Worm (Caenorhabditis elegans): Measurements from ENCODE around the gene T06D4.2.

The T06D4.2 gene

DNA sequence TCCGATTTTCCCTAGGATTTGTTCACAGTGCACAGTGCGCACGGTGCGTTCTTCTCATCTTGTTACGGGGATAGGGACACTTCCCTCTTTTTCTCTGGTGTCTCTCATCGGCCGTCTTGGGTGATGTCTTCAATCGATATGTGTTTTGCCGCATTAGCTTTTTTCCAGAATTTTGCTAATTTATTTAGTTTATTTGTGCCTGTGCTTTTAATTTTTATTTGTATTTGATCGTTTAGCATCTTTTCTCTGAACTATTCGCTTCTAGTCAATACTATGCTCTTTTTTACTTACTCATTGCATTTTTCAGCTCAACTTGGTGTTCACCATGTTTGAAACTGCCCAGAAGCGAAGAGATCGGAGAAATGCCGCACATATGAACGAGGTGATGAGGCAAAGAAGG lies 45.5 kb downstream of the T06D4.2 start, which contains the start of gene F14D2.5:
TSS of gene F14D2.5 (plus strand) at position 301 of the 400 bp plus-strand sequence.
- TF ChIP-seq unc-62 (GFP tag; optimal IDR thresholded peaks at IDR 0.05) = no peak

DNA sequence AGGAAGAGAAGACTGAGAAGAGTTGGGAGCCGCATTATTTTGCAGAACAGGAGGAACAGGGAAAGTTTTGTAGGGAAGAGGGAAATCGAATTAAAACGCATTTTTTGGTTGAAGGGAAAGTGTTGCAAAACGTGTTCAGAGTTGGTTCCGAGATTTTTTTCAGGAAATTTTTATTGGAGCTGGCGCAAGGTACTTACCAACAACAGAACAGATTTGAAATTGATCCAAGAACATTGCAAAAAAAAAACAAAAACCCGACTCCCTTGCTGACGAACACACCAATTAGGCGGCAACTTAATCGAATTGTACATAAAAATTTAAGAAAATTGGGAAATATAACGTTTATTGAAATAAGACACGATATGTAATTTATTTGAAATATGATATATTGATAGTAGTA lies 47.1 kb downstream of the T06D4.2 start, which contains the start of gene F14D2.7:
TSS of gene F14D2.7 (minus strand) at position 101 of the 400 bp plus-strand sequence.
- no peak for TF ChIP-seq unc-62 (GFP tag; optimal IDR thresholded peaks at IDR 0.05)

DNA sequence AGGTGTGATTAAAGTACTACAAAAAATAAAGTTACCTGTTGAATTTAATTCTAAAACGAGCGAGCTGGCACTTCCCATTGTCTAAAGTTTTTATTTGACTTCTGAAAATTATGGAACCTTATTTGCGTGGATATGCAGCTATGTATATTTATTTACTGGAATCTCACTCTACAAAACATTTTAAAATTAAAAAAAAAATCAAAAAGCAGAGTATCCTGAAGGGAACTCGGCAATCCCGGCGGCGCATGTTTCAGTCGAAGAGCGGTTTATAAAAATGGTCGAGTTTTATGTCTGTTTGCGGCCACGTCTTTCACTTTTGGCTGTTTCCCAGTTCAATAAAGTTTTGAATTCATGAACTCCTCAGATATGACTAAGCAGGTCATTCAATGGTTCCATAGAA lies 48.7 kb downstream of the T06D4.2 start, which contains the start of gene F14D2.19:
TSS of gene F14D2.19 (minus strand) at position 101 of the 400 bp plus-strand sequence.
- TF ChIP-seq unc-62 (GFP tag; optimal IDR thresholded peaks at IDR 0.05) = no peak

Data from whole organism, dauer.